Fruit fly (Drosophila melanogaster) Kc167 (cell line): ENCODE measurements around the gene BRWD3.

ENCODE experiments used
- Myc ChIP-seq: fragments of >200 bp; optimal IDR thresholded peaks from 2 replicates; lab custom pipeline; 2017; ENCODE audit warnings: missing external identifiers
- Sin3A ChIP-seq: fragments of >200 bp; optimal IDR thresholded peaks from 2 replicates; lab custom pipeline; 2018; ENCODE audit warnings: missing external identifiers
- h ChIP-seq: fragments of >200 bp; optimal IDR thresholded peaks from 3 replicates; lab custom pipeline; 2018; ENCODE audit warnings: missing external identifiers
- insv ChIP-seq: fragments of >200 bp; optimal IDR thresholded peaks from 3 replicates; lab custom pipeline; 2018; ENCODE audit warnings: missing external identifiers
- psq ChIP-seq: fragments of >200 bp; optimal IDR thresholded peaks from 2 replicates; lab custom pipeline; 2017; ENCODE audit warnings: missing external identifiers

DNA sequence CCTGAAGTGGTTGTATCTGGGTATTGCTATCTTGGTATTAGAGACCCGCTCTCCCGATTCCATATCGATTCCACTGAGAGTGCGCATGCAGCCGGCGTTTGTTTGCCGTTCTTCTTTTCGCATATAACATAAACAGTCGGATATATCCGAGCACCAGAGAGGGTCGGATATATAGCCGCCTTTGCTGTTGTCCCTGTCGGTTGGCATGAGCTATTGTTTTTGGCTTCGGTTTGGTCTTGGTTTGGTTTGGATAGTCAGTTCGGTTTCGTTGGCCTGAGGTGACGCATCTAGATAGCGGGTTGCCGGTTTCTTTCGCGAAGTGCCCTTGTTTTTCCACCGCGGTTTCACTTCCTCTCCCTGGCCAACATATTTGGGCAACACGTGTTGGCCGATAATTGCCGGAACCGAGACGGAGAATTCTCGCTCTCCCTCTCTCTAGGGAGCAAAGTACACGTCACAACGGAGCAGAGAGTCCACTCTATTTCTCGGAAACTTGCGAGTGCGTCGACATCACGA lies 46.0 kb upstream of the BRWD3 start, which contains the start of gene Orct2:
- no peak for TF ChIP-seq h (lab: Kevin White, UChicago)
- no peak for TF ChIP-seq insv (lab: Kevin White, UChicago)
- no peak for TF ChIP-seq psq (lab: Kevin White, UChicago)
- no peak for TF ChIP-seq Sin3A (lab: Kevin White, UChicago)
- TF ChIP-seq Myc (lab: Kevin White, UChicago) = no peak
